Fruit fly (Drosophila melanogaster) whole organism, embryonic: Measurements from ENCODE around the gene Ets97D.

Experiments
- Abd-B ChIP-seq: fragments of 200-800 bp; sonication (Bioruptor generic); optimal IDR thresholded peaks from 2 replicates; lab custom pipeline; 2018; ENCODE audit warnings: missing biosample characterization, mild to moderate bottlenecking, missing genetic modification characterization, moderate library complexity
- Ada2b ChIP-seq: fragments of 200-800 bp; sonication (Bioruptor generic); IDR thresholded peaks from 2 replicates; pipeline ENCODE4 v1.3.6; 2022; ENCODE audit warnings: missing biosample characterization, missing genetic modification characterization
- Awh ChIP-seq: fragments of 200-800 bp; sonication (Bioruptor generic); IDR thresholded peaks from 2 replicates; pipeline ENCODE4, ENCODE4 v1.3.6; 2022; ENCODE audit warnings: missing biosample characterization, missing genetic modification characterization
- C15 ChIP-seq: fragments of 200-800 bp; sonication (Bioruptor generic); IDR thresholded peaks from 3 replicates; pipeline ENCODE4 v1.3.6; 2022; ENCODE audit warnings: missing biosample characterization, missing genetic modification characterization
- CG10543 ChIP-seq: fragments of 200-800 bp; sonication (Bioruptor generic); optimal IDR thresholded peaks from 3 replicates; lab custom pipeline; 2017; ENCODE audit warnings: missing biosample characterization, mild to moderate bottlenecking, missing genetic modification characterization, moderate library complexity
- CG11560 ChIP-seq: fragments of 200-800 bp; sonication (Bioruptor generic); IDR thresholded peaks from 3 replicates; pipeline ENCODE4 v1.3.6; 2022; ENCODE audit warnings: missing biosample characterization, missing genetic modification characterization
- CG12659 ChIP-seq: fragments of 200-800 bp; sonication (Bioruptor generic); optimal IDR thresholded peaks from 3 replicates; lab custom pipeline; 2017; ENCODE audit warnings: mild to moderate bottlenecking, missing biosample characterization, missing genetic modification reagents, missing genetic modification characterization
- CG14965 ChIP-seq: fragments of 200-800 bp; sonication (Bioruptor generic); optimal IDR thresholded peaks from 2 replicates; lab custom pipeline; 2016; ENCODE audit warnings: missing biosample characterization, missing genetic modification characterization, borderline replicate concordance
- CG16779 ChIP-seq: fragments of 200-800 bp; sonication (Bioruptor generic); IDR thresholded peaks from 2 replicates; pipeline ENCODE4 v1.3.6; 2022; ENCODE audit warnings: missing biosample characterization, missing genetic modification characterization
- CG1832 ChIP-seq: fragments of 200-800 bp; sonication (Bioruptor generic); optimal IDR thresholded peaks from 2 replicates; lab custom pipeline; 2017; ENCODE audit warnings: missing biosample characterization, mild to moderate bottlenecking, missing genetic modification characterization, inconsistent platforms
- CG2678 ChIP-seq: fragments of 200-800 bp; sonication (Bioruptor generic); optimal IDR thresholded peaks from 3 replicates; lab custom pipeline; 2019; ENCODE audit warnings: missing biosample characterization, mild to moderate bottlenecking, missing genetic modification characterization, moderate library complexity
- CG34376 ChIP-seq: fragments of 200-800 bp; sonication (Bioruptor generic); optimal IDR thresholded peaks from 2 replicates; lab custom pipeline; 2018; ENCODE audit warnings: missing biosample characterization, mild to moderate bottlenecking, missing genetic modification characterization
- CG43689 ChIP-seq: fragments of 200-800 bp; sonication (Bioruptor generic); IDR thresholded peaks from 2 replicates; pipeline ENCODE4 v1.3.6; 2022; ENCODE audit warnings: missing biosample characterization, missing genetic modification characterization
- CG4707 ChIP-seq: fragments of 200-800 bp; sonication (Bioruptor generic); optimal IDR thresholded peaks from 2 replicates; lab custom pipeline; 2018; ENCODE audit warnings: missing biosample characterization, mild to moderate bottlenecking, missing genetic modification characterization, moderate library complexity
- CG9727 ChIP-seq: fragments of 200-800 bp; sonication (Bioruptor generic); optimal IDR thresholded peaks from 3 replicates; lab custom pipeline; 2017; ENCODE audit warnings: missing biosample characterization, mild to moderate bottlenecking, missing genetic modification characterization
- CG9817 ChIP-seq: fragments of 200-800 bp; sonication (Bioruptor generic); optimal IDR thresholded peaks from 2 replicates; lab custom pipeline; 2018; ENCODE audit warnings: missing biosample characterization, mild to moderate bottlenecking, missing genetic modification characterization, moderate library complexity
- CG9876 ChIP-seq: fragments of 200-800 bp; sonication (Bioruptor generic); optimal IDR thresholded peaks from 2 replicates; lab custom pipeline; 2016; ENCODE audit warnings: missing biosample characterization, missing genetic modification characterization
- ERR ChIP-seq: fragments of 200-800 bp; sonication (Bioruptor generic); optimal IDR thresholded peaks from 2 replicates; lab custom pipeline; 2016; ENCODE audit warnings: missing biosample characterization, missing genetic modification characterization
- Hsf ChIP-seq: fragments of 200-800 bp; sonication (Bioruptor generic); optimal IDR thresholded peaks from 3 replicates; lab custom pipeline; 2016; ENCODE audit warnings: missing biosample characterization, missing genetic modification characterization
- Jarid2 ChIP-seq: fragments of 200-800 bp; sonication (Bioruptor generic); optimal IDR thresholded peaks from 3 replicates; lab custom pipeline; 2017; ENCODE audit warnings: mild to moderate bottlenecking, missing biosample characterization, missing genetic modification reagents, missing genetic modification characterization
- MTF-1 ChIP-seq: fragments of 200-800 bp; sonication (Bioruptor generic); optimal IDR thresholded peaks from 2 replicates; lab custom pipeline; 2018; ENCODE audit warnings: missing biosample characterization, mild to moderate bottlenecking, missing genetic modification characterization, borderline replicate concordance
- Myb ChIP-seq: fragments of 200-800 bp; sonication (Bioruptor generic); optimal IDR thresholded peaks from 2 replicates; lab custom pipeline; 2016; ENCODE audit warnings: missing biosample characterization, missing genetic modification characterization
- NfI ChIP-seq: fragments of 200-800 bp; sonication (Bioruptor generic); optimal IDR thresholded peaks from 3 replicates; lab custom pipeline; 2018; ENCODE audit warnings: missing biosample characterization, mild to moderate bottlenecking, missing genetic modification characterization, moderate library complexity
- Six4 ChIP-seq: fragments of 200-800 bp; sonication (Bioruptor generic); optimal IDR thresholded peaks from 2 replicates; lab custom pipeline; 2016; ENCODE audit warnings: missing biosample characterization, missing genetic modification characterization
- ab ChIP-seq: fragments of 200-800 bp; sonication (Bioruptor generic); optimal IDR thresholded peaks from 2 replicates; lab custom pipeline; 2016; ENCODE audit warnings: missing biosample characterization, missing genetic modification characterization
- btn ChIP-seq: fragments of 200-800 bp; sonication (Bioruptor generic); optimal IDR thresholded peaks from 2 replicates; lab custom pipeline; 2016; ENCODE audit warnings: missing biosample characterization, missing genetic modification characterization
- chif ChIP-seq, 2 experiments: fragments of 200-800 bp; sonication (Bioruptor generic); optimal IDR thresholded peaks; 3 replicates each; lab custom pipeline; 2016; ENCODE audit warnings: missing biosample characterization in 2 of 2, missing genetic modification characterization in 2 of 2
- ci ChIP-seq: fragments of 200-800 bp; sonication (Bioruptor generic); IDR thresholded peaks from 3 replicates; pipeline ENCODE4 v1.3.6; 2022; ENCODE audit warnings: missing biosample characterization, missing genetic modification characterization
- dpn ChIP-seq, 2 experiments: fragments of 200-800 bp; sonication (Bioruptor generic); optimal IDR thresholded peaks; 3 replicates each; lab custom pipeline; 2016; ENCODE audit warnings: missing biosample characterization in 2 of 2, missing genetic modification characterization in 2 of 2
- emc ChIP-seq: fragments of 200-800 bp; sonication (Bioruptor generic); optimal IDR thresholded peaks from 2 replicates; lab custom pipeline; 2016; ENCODE audit warnings: missing biosample characterization, missing genetic modification characterization
- eve ChIP-seq, 2 experiments: fragments of >200 bp; optimal IDR thresholded peaks; 2 replicates each; lab custom pipeline; 2017; ENCODE audit warnings: missing biosample characterization in 2 of 2, missing genetic modification characterization in 2 of 2
- ewg ChIP-seq: fragments of 200-800 bp; sonication (Bioruptor generic); optimal IDR thresholded peaks from 3 replicates; lab custom pipeline; 2017; ENCODE audit warnings: mild to moderate bottlenecking, missing biosample characterization, missing genetic modification reagents, missing genetic modification characterization
- fru ChIP-seq: fragments of >200 bp; optimal IDR thresholded peaks from 2 replicates; lab custom pipeline; 2017
- gsb-n ChIP-seq: fragments of 200-800 bp; sonication (Bioruptor generic); optimal IDR thresholded peaks from 3 replicates; lab custom pipeline; 2018; ENCODE audit warnings: missing biosample characterization, mild to moderate bottlenecking, missing genetic modification characterization
- her ChIP-seq: fragments of 200-800 bp; sonication (Bioruptor generic); optimal IDR thresholded peaks from 2 replicates; lab custom pipeline; 2016; ENCODE audit warnings: missing biosample characterization, missing genetic modification characterization
- ken ChIP-seq: fragments of 200-800 bp; sonication (Bioruptor generic); IDR thresholded peaks from 3 replicates; pipeline ENCODE4 v1.3.6; 2022; ENCODE audit warnings: missing biosample characterization, missing genetic modification characterization
- oc ChIP-seq: fragments of 200-800 bp; sonication (Bioruptor generic); optimal IDR thresholded peaks from 2 replicates; lab custom pipeline; 2018; ENCODE audit warnings: missing biosample characterization, mild to moderate bottlenecking, missing genetic modification characterization, moderate library complexity
- otp ChIP-seq: fragments of 200-800 bp; sonication (Bioruptor generic); IDR thresholded peaks from 3 replicates; pipeline ENCODE4, ENCODE4 v1.3.6; 2022; ENCODE audit warnings: missing biosample characterization, missing genetic modification characterization
- pita ChIP-seq: fragments of 200-800 bp; sonication (Bioruptor generic); optimal IDR thresholded peaks from 2 replicates; lab custom pipeline; 2017; ENCODE audit warnings: missing biosample characterization, mild to moderate bottlenecking, missing genetic modification characterization
- pnt ChIP-seq: fragments of 200-800 bp; sonication (Bioruptor generic); optimal IDR thresholded peaks from 3 replicates; lab custom pipeline; 2016; ENCODE audit warnings: missing biosample characterization, missing genetic modification characterization
- psq ChIP-seq: fragments of 200-800 bp; sonication (Bioruptor generic); optimal IDR thresholded peaks from 2 replicates; lab custom pipeline; 2017; ENCODE audit warnings: missing biosample characterization, missing genetic modification characterization
- pzg ChIP-seq: fragments of 200-800 bp; sonication (Bioruptor generic); optimal IDR thresholded peaks from 3 replicates; lab custom pipeline; 2018; ENCODE audit warnings: missing biosample characterization, mild to moderate bottlenecking, missing genetic modification characterization, moderate library complexity
- seq ChIP-seq: fragments of 200-800 bp; sonication (Bioruptor generic); IDR thresholded peaks from 2 replicates; pipeline ENCODE4 v1.3.6; 2022; ENCODE audit warnings: missing biosample characterization, missing genetic modification characterization
- slbo ChIP-seq: fragments of 200-800 bp; sonication (Bioruptor generic); IDR thresholded peaks from 2 replicates; pipeline ENCODE4 v1.3.6; 2022; ENCODE audit warnings: missing biosample characterization, missing genetic modification characterization
- tap ChIP-seq: fragments of 200-800 bp; optimal IDR thresholded peaks from 3 replicates; lab custom pipeline; 2019; ENCODE audit warnings: missing biosample characterization, mild to moderate bottlenecking, missing genetic modification characterization, moderate library complexity
- tgo ChIP-seq: fragments of 200-800 bp; sonication (Bioruptor generic); IDR thresholded peaks from 3 replicates; pipeline ENCODE4 v1.3.6; 2022; ENCODE audit warnings: missing biosample characterization, missing genetic modification characterization
- trem ChIP-seq: fragments of 200-800 bp; optimal IDR thresholded peaks from 3 replicates; lab custom pipeline; 2019; ENCODE audit warnings: missing biosample characterization, mild to moderate bottlenecking, missing genetic modification characterization, moderate library complexity
- tup ChIP-seq: fragments of 200-800 bp; sonication (Bioruptor generic); optimal IDR thresholded peaks from 2 replicates; lab custom pipeline; 2016; ENCODE audit warnings: missing biosample characterization, mild to moderate bottlenecking, missing genetic modification characterization, moderate library complexity
- unc-4 ChIP-seq: fragments of 200-800 bp; sonication (Bioruptor generic); IDR thresholded peaks from 2 replicates; pipeline ENCODE4 v1.3.6; 2022; ENCODE audit warnings: missing biosample characterization, missing genetic modification characterization; ENCODE audit not compliant: partially characterized antibody
- unpg ChIP-seq: fragments of 200-800 bp; sonication (Bioruptor generic); optimal IDR thresholded peaks from 3 replicates; lab custom pipeline; 2018; ENCODE audit warnings: missing biosample characterization, mild to moderate bottlenecking, missing genetic modification characterization, moderate library complexity

Gene Ets97D

DNA sequence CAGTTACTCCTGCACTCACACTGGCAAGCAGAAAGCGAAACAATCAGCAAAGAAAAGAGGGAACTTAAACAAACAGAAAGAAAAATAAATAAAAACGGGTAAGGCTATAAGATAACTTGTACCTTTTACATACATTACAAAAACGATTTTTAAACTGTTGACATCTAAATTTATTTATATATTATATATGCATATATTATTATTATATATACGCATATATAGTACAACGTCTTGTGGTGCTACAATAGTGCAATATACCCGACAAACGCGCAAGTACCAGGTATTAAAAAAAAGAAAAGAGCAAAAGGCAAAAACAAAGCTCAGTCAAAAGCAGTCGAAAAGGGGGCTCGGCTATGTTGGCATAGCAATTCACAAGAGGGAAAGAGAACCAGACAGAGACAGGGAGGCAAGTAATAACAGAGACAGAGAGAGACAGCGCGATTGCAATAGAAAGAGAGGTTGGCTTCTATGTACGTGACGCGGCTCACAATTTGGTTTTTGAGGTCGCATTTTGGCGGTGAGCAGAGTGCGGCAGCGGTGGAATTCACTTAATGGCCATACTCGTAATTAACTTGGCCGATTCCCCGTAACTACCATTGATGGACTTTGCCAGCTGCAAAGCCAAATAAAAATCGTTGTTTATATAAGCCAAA lies 41.5 kb upstream of the Ets97D start (continued):
- TF ChIP-seq Jarid2 (GFP tag; lab: Kevin White, UChicago) (peak; percentile 40), CG12659 (GFP tag; lab: Kevin White, UChicago) (peak; percentile 43), C15 (GFP tag; lab: Robert Waterston, UW) (no peak), Hsf (GFP tag; lab: Kevin White, UChicago) (no peak), CG9876 (no peak), pnt (GFP tag; lab: Kevin White, UChicago) (no peak), chif (GFP tag; optimal IDR thresholded peaks at IDR 0.05; lab: Kevin White, UChicago) (no peak), MTF-1 (peak; percentile 25), btn (no peak), unpg (GFP tag; lab: Kevin White, UChicago) (peak; percentile 73), eve (GFP tag; optimal IDR thresholded peaks at IDR 0.05; lab: Kevin White, UChicago) (no peak), psq (GFP tag; lab: Kevin White, UChicago) (peak; percentile 89), unc-4 (GFP tag; lab: Robert Waterston, UW) (no peak), dpn (GFP tag; optimal IDR thresholded peaks at IDR 0.05; lab: Kevin White, UChicago) (peak in 1 of 2 experiments; percentile 74), fru (lab: Kevin White, UChicago) (no peak), ewg (GFP tag; lab: Kevin White, UChicago) (peak; percentile 66), gsb-n (tag; lab: Kevin White, UChicago) (peak; percentile 76), CG1832 (GFP tag; lab: Kevin White, UChicago) (peak; percentile 81), CG11560 (tag; lab: Robert Waterston, UW) (peak; percentile 48; the same call in 1 of the 3 replicates), CG43689 (GFP tag; lab: Robert Waterston, UW) (0 out of 2 replicates have a peak, but pooled peaks have one; percentile 24), ken (GFP tag; lab: Robert Waterston, UW) (peak; percentile 86), ERR (GFP tag; lab: Kevin White, UChicago) (no peak), tgo (GFP tag; lab: Robert Waterston, UW) (peak; percentile 87), ci (GFP tag; lab: Robert Waterston, UW) (peak; percentile 89), Myb (GFP tag; lab: Kevin White, UChicago) (no peak), Awh (GFP tag; lab: Robert Waterston, UW) (peak; percentile 84), CG34376 (GFP tag; lab: Kevin White, UChicago) (no peak), seq (peak; percentile 50; the same call in 1 of the 2 replicates), CG9727 (peak; percentile 73), tap (peak; percentile 66), pita (GFP tag; lab: Kevin White, UChicago) (no peak), Abd-B (peak; percentile 62), CG10543 (GFP tag; lab: Kevin White, UChicago) (peak; percentile 25), CG16779 (GFP tag; lab: Robert Waterston, UW) (no peak), tup (GFP tag; lab: Kevin White, UChicago) (no peak), Ada2b (GFP tag; lab: Robert Waterston, UW) (peak; percentile 74), CG9817 (peak; percentile 23), oc (peak; percentile 91), CG4707 (peak; percentile 43), otp (GFP tag; lab: Robert Waterston, UW) (peak; percentile 63; the same call in 1 of the 3 replicates), CG2678 (tag; lab: Kevin White, UChicago) (peak; percentile 85), trem (tag; lab: Kevin White, UChicago) (peak; percentile 59), pzg (no peak), her (no peak), ab (GFP tag; lab: Kevin White, UChicago) (no peak), Six4 (peak; percentile 72), NfI (GFP tag; lab: Kevin White, UChicago) (peak; percentile 66), slbo (GFP tag; lab: Robert Waterston, UW) (peak; percentile 86), emc (no peak), CG14965 (no peak)
